Fruit fly (Drosophila melanogaster): Measurements from ENCODE around the gene CG9270.

DNA sequence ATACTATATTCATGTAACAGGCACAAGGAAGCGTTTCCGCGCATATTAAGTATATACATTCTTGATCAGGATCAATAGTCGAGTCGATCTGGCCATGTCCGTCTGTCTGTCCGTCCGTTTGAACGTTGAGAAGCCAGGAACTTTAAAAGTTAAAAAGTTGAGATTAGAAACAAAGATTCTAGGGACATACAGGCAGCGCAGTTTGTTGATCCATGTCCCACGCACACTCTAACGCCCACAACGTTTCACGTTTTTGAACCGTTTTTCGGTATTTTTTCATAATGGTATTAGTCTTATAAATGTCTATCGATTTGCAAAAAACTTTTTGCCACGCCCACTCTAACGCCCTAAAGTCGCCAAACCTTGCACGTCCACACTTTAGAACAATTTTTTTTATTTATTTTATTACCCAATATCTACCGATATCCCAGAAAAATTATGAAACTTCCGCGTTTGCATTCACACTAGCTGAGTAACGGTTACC lies 10.8 kb downstream of the CG9270 start:
- no peak for TF ChIP-seq CG7045 (GFP tag; optimal IDR thresholded peaks at IDR 0.05)
- no peak for TF ChIP-seq CG5204 (GFP tag; optimal IDR thresholded peaks at IDR 0.05)
- no peak for TF ChIP-seq tj (GFP tag; optimal IDR thresholded peaks at IDR 0.05)
- no peak for TF ChIP-seq CG1620 (GFP tag; optimal IDR thresholded peaks at IDR 0.05)
- TF ChIP-seq kay (GFP tag; ENCODE audit: borderline replicate concordance) = no peak
- no peak for TF ChIP-seq CG7101 (tag; optimal IDR thresholded peaks at IDR 0.05)
- no peak for TF ChIP-seq ovo (GFP tag; optimal IDR thresholded peaks at IDR 0.05)
